Worm (Caenorhabditis elegans) whole organism, early embryonic: ENCODE results near the gene T05B9.2.

Experiments
- B0310.2 ChIP-seq: sonication (generic microtip); optimal IDR thresholded peaks from 2 replicates; lab custom pipeline; 2016; ENCODE audit warnings: mild to moderate bottlenecking, missing genetic modification characterization, missing compliant biosample characterization
- F13C5.2 ChIP-seq: sonication (generic microtip); optimal IDR thresholded peaks from 2 replicates; lab custom pipeline; 2017; ENCODE audit warnings: mild to moderate bottlenecking, missing genetic modification characterization, inconsistent platforms, missing compliant biosample characterization
- aly-1 ChIP-seq: sonication (generic microtip); optimal IDR thresholded peaks from 2 replicates; lab custom pipeline; 2016; ENCODE audit warnings: missing genetic modification characterization, missing compliant biosample characterization
- ama-1 ChIP-seq: fragments of 150-350 bp; optimal IDR thresholded peaks from 2 replicates; lab custom pipeline; 2014
- ceh-13 ChIP-seq: fragments of 200-800 bp; sonication (Bioruptor generic); optimal IDR thresholded peaks from 2 replicates; lab custom pipeline; 2018; ENCODE audit warnings: mild to moderate bottlenecking, missing genetic modification characterization, missing compliant biosample characterization
- ceh-36 ChIP-seq: sonication (generic microtip); optimal IDR thresholded peaks from 2 replicates; lab custom pipeline; 2016; ENCODE audit warnings: missing genetic modification characterization, inconsistent platforms, missing compliant biosample characterization
- ets-7 ChIP-seq: sonication (generic microtip); optimal IDR thresholded peaks from 2 replicates; lab custom pipeline; 2016; ENCODE audit warnings: missing genotype, missing genetic modification characterization, missing compliant biosample characterization
- flt-1 ChIP-seq: fragments of 200-800 bp; sonication (Bioruptor generic); IDR thresholded peaks from 2 replicates; pipeline ENCODE4 v1.3.6; 2022; ENCODE audit warnings: missing genetic modification characterization, missing compliant biosample characterization
- hmbx-1 ChIP-seq: sonication (generic microtip); optimal IDR thresholded peaks from 2 replicates; lab custom pipeline; 2016; ENCODE audit warnings: mild to moderate bottlenecking, missing genetic modification characterization, missing compliant biosample characterization
- hmg-4 ChIP-seq: fragments of 200-800 bp; sonication (Bioruptor generic); optimal IDR thresholded peaks from 2 replicates; lab custom pipeline; 2018; ENCODE audit warnings: mild to moderate bottlenecking, missing genetic modification characterization, missing compliant biosample characterization
- hnd-1 ChIP-seq: sonication (generic microtip); optimal IDR thresholded peaks from 2 replicates; lab custom pipeline; 2016; ENCODE audit warnings: missing genetic modification characterization, missing compliant biosample characterization
- pes-1 ChIP-seq: fragments of 200-800 bp; sonication (Bioruptor generic); IDR thresholded peaks from 2 replicates; pipeline ENCODE4 v1.3.6; 2022; ENCODE audit warnings: missing genetic modification reagents, missing genetic modification characterization, missing compliant biosample characterization
- scrt-1 ChIP-seq: fragments of 200-800 bp; sonication (Bioruptor generic); IDR thresholded peaks from 2 replicates; pipeline ENCODE4 v1.3.6; 2022; ENCODE audit warnings: missing genetic modification characterization, missing compliant biosample characterization
- sea-1 ChIP-seq: fragments of 200-800 bp; sonication (Bioruptor generic); conservative IDR thresholded peaks from 2 replicates; pipeline ENCODE4 v1.3.6; 2022; ENCODE audit warnings: missing genetic modification characterization, missing compliant biosample characterization
- tbx-11 ChIP-seq: fragments of 200-800 bp; sonication (Bioruptor generic); IDR thresholded peaks from 2 replicates; pipeline ENCODE4 v1.3.6; 2022; ENCODE audit warnings: missing genetic modification characterization, missing compliant biosample characterization
- tbx-37 ChIP-seq: fragments of 200-800 bp; sonication (Bioruptor generic); conservative IDR thresholded peaks from 2 replicates; pipeline ENCODE4 v1.3.6; 2022; ENCODE audit warnings: missing genetic modification reagents, missing genetic modification characterization, missing compliant biosample characterization
- tra-4 ChIP-seq: sonication (generic microtip); optimal IDR thresholded peaks from 2 replicates; lab custom pipeline; 2017; ENCODE audit warnings: missing genetic modification characterization, missing compliant biosample characterization

The T05B9.2 gene

ce11 chrII:11261173-11261572 is 5.5 kb downstream of the T05B9.2 start, which contains the start of gene T05B9.1:
Gene T05B9.1 (minus strand): TSS chrII:11261192.
- TF ChIP-seq pes-1 (GFP tag; lab: Robert Waterston, UW) (no peak), hnd-1 (no peak), tbx-37 (GFP tag; lab: Robert Waterston, UW) (no peak), F13C5.2 (tag; lab: Kevin White, UChicago) (no peak)

- TF ChIP-seq tbx-37 (GFP tag; lab: Robert Waterston, UW) (no peak), ceh-36 (tag; lab: Kevin White, UChicago) (no peak), hmbx-1 (no peak), ets-7 (tag; lab: Kevin White, UChicago) (no peak), ama-1 (lab: Kevin White, UChicago) (no peak)
Observed at ce11 chrII:11268822-11269221, 13.2 kb downstream of the T05B9.2 start, which contains the start of gene cut-1. Gene cut-1 (plus strand): TSS chrII:11269122.

- no peak for TF ChIP-seq scrt-1
- no peak for TF ChIP-seq tbx-11 (GFP tag; lab: Robert Waterston, UW)
- no peak for TF ChIP-seq hmbx-1
- TF ChIP-seq hnd-1: no peak
- no peak for TF ChIP-seq aly-1 (tag; lab: Kevin White, UChicago)
- TF ChIP-seq tbx-37 (GFP tag; lab: Robert Waterston, UW): no peak
- TF ChIP-seq hmg-4 (GFP tag; lab: Kevin White, UChicago): no peak
- no peak for TF ChIP-seq tra-4
- no peak for TF ChIP-seq B0310.2 (tag; lab: Kevin White, UChicago)
- TF ChIP-seq flt-1 (GFP tag; lab: Robert Waterston, UW): no peak
- no peak for TF ChIP-seq ama-1 (lab: Kevin White, UChicago)
- no peak for TF ChIP-seq ceh-13 (GFP tag; lab: Kevin White, UChicago)
- no peak for TF ChIP-seq ceh-36 (tag; lab: Kevin White, UChicago)
- no peak for TF ChIP-seq ets-7 (tag; lab: Kevin White, UChicago)
- TF ChIP-seq F13C5.2 (tag; lab: Kevin White, UChicago): no peak
- no peak for TF ChIP-seq sea-1 (GFP tag; lab: Robert Waterston, UW)
- TF ChIP-seq pes-1 (GFP tag; lab: Robert Waterston, UW): no peak
Observed at ce11 chrII:11270829-11271228, 15.2 kb downstream of the T05B9.2 start.

- TF ChIP-seq scrt-1 (no peak), ceh-36 (tag; lab: Kevin White, UChicago) (no peak), tbx-37 (GFP tag; lab: Robert Waterston, UW) (no peak), ceh-13 (GFP tag; lab: Kevin White, UChicago) (no peak), ama-1 (lab: Kevin White, UChicago) (no peak), hmg-4 (GFP tag; lab: Kevin White, UChicago) (no peak), hmbx-1 (no peak), sea-1 (GFP tag; lab: Robert Waterston, UW) (no peak), ets-7 (tag; lab: Kevin White, UChicago) (no peak), tbx-11 (GFP tag; lab: Robert Waterston, UW) (no peak), F13C5.2 (tag; lab: Kevin White, UChicago) (no peak), flt-1 (GFP tag; lab: Robert Waterston, UW) (no peak), hnd-1 (no peak), tra-4 (no peak)
Observed at ce11 chrII:11274876-11275275, 19.2 kb downstream of the T05B9.2 start.

ce11 chrII:11275484-11275883 is 19.8 kb downstream of the T05B9.2 start:
- TF ChIP-seq tbx-37 (GFP tag; lab: Robert Waterston, UW) (no peak), tbx-11 (GFP tag; lab: Robert Waterston, UW) (no peak), hmg-4 (GFP tag; lab: Kevin White, UChicago) (no peak), hnd-1 (no peak), aly-1 (tag; lab: Kevin White, UChicago) (no peak), sea-1 (GFP tag; lab: Robert Waterston, UW) (no peak), pes-1 (GFP tag; lab: Robert Waterston, UW) (no peak), F13C5.2 (tag; lab: Kevin White, UChicago) (no peak)

ce11 chrII:11276879-11277278 is 21.2 kb downstream of the T05B9.2 start:
- TF ChIP-seq flt-1 (GFP tag; lab: Robert Waterston, UW) (no peak), ets-7 (tag; lab: Kevin White, UChicago) (no peak), aly-1 (tag; lab: Kevin White, UChicago) (no peak)

- TF ChIP-seq B0310.2 (tag; lab: Kevin White, UChicago): no peak
- TF ChIP-seq tbx-11 (GFP tag; lab: Robert Waterston, UW): no peak
- TF ChIP-seq ama-1 (lab: Kevin White, UChicago): no peak
- TF ChIP-seq scrt-1: no peak
- no peak for TF ChIP-seq hnd-1
- no peak for TF ChIP-seq aly-1 (tag; lab: Kevin White, UChicago)
- TF ChIP-seq ets-7 (tag; lab: Kevin White, UChicago): no peak
- TF ChIP-seq pes-1 (GFP tag; lab: Robert Waterston, UW): no peak
- no peak for TF ChIP-seq tra-4
- no peak for TF ChIP-seq tbx-37 (GFP tag; lab: Robert Waterston, UW)
- no peak for TF ChIP-seq ceh-13 (GFP tag; lab: Kevin White, UChicago)
- TF ChIP-seq sea-1 (GFP tag; lab: Robert Waterston, UW): no peak
- TF ChIP-seq hmg-4 (GFP tag; lab: Kevin White, UChicago): no peak
- TF ChIP-seq flt-1 (GFP tag; lab: Robert Waterston, UW): no peak
- TF ChIP-seq ceh-36 (tag; lab: Kevin White, UChicago): no peak
- TF ChIP-seq F13C5.2 (tag; lab: Kevin White, UChicago): no peak
- TF ChIP-seq hmbx-1: no peak
Observed at ce11 chrII:11279971-11280370, 24.3 kb downstream of the T05B9.2 start.

ce11 chrII:11281177-11281576 is 25.5 kb downstream of the T05B9.2 start:
- no peak for TF ChIP-seq tbx-11 (GFP tag; lab: Robert Waterston, UW)
- TF ChIP-seq sea-1 (GFP tag; lab: Robert Waterston, UW): no peak
- no peak for TF ChIP-seq ets-7 (tag; lab: Kevin White, UChicago)
- no peak for TF ChIP-seq hnd-1
- TF ChIP-seq B0310.2 (tag; lab: Kevin White, UChicago): no peak
- no peak for TF ChIP-seq tra-4
- no peak for TF ChIP-seq scrt-1
- no peak for TF ChIP-seq ceh-13 (GFP tag; lab: Kevin White, UChicago)
- no peak for TF ChIP-seq pes-1 (GFP tag; lab: Robert Waterston, UW)
- no peak for TF ChIP-seq F13C5.2 (tag; lab: Kevin White, UChicago)
- no peak for TF ChIP-seq hmbx-1
- no peak for TF ChIP-seq aly-1 (tag; lab: Kevin White, UChicago)
- no peak for TF ChIP-seq ama-1 (lab: Kevin White, UChicago)
- TF ChIP-seq hmg-4 (GFP tag; lab: Kevin White, UChicago): no peak
